Worm (Caenorhabditis elegans) whole organism, L1 larva: ENCODE data around the gene cyp-32B1.

ENCODE experiments used
- C04F5.9 ChIP-seq: sonication (generic microtip); optimal IDR thresholded peaks from 2 replicates; lab custom pipeline; 2016; ENCODE audit warnings: missing genetic modification characterization, missing compliant biosample characterization
- C16A3.4 ChIP-seq: fragments of 150-350 bp; optimal IDR thresholded peaks from 2 replicates; lab custom pipeline; 2014; ENCODE audit warnings: missing biosample characterization, missing genetic modification characterization
- aha-1 ChIP-seq: fragments of 150-350 bp; optimal IDR thresholded peaks from 2 replicates; lab custom pipeline; 2014; ENCODE audit warnings: missing biosample characterization, missing genetic modification characterization
- aly-2 ChIP-seq: fragments of 150-350 bp; optimal IDR thresholded peaks from 2 replicates; lab custom pipeline; 2014; ENCODE audit warnings: missing biosample characterization, missing genetic modification characterization
- ama-1 ChIP-seq: fragments of 150-350 bp; optimal IDR thresholded peaks from 2 replicates; lab custom pipeline; 2014
- blmp-1 ChIP-seq: fragments of 150-350 bp; optimal IDR thresholded peaks from 2 replicates; lab custom pipeline; 2014; ENCODE audit warnings: missing biosample characterization, missing genetic modification characterization
- ceh-63 ChIP-seq: fragments of 200-800 bp; sonication (Bioruptor generic); optimal IDR thresholded peaks from 2 replicates; lab custom pipeline; 2018; ENCODE audit warnings: mild to moderate bottlenecking, missing genetic modification characterization, missing compliant biosample characterization
- ceh-8 ChIP-seq: fragments of 200-800 bp; sonication (Bioruptor generic); optimal IDR thresholded peaks from 2 replicates; lab custom pipeline; 2018; ENCODE audit warnings: mild to moderate bottlenecking, missing genetic modification characterization, moderate library complexity, missing compliant biosample characterization
- ceh-88 ChIP-seq: fragments of 200-800 bp; sonication (Bioruptor generic); IDR thresholded peaks from 2 replicates; pipeline ENCODE4 v1.3.6; 2022; ENCODE audit warnings: missing genetic modification characterization, missing compliant biosample characterization
- ces-1 ChIP-seq: fragments of 150-350 bp; optimal IDR thresholded peaks from 2 replicates; lab custom pipeline; 2014; ENCODE audit warnings: missing biosample characterization, missing genetic modification reagents, missing genetic modification characterization
- dpl-1 ChIP-seq, 3 experiments: fragments of 150-350 bp in 2 of 3; sonication (generic microtip) in 1 of 3; optimal IDR thresholded peaks; 2 replicates each; lab custom pipeline; 2014 to 2017; ENCODE audit warnings: missing biosample characterization in 3 of 3, missing genetic modification characterization in 3 of 3, missing genetic modification reagents in 3 of 3
- dsc-1 ChIP-seq: sonication (generic microtip); optimal IDR thresholded peaks from 2 replicates; lab custom pipeline; 2016; ENCODE audit warnings: mild to moderate bottlenecking, missing genetic modification characterization, missing compliant biosample characterization
- efl-1 ChIP-seq, 4 experiments: fragments of 150-350 bp; optimal IDR thresholded peaks in 3 of 4; peaks in 1 of 4; 1 replicate in 1 of 4; 2 replicates in 3 of 4; lab custom pipeline; 2014; ENCODE audit warnings: missing biosample characterization in 2 of 4, missing genetic modification characterization in 2 of 4, missing genetic modification reagents in 2 of 4
- efl-3 ChIP-seq: fragments of 200-800 bp; sonication (Bioruptor generic); optimal IDR thresholded peaks from 2 replicates; lab custom pipeline; 2018; ENCODE audit warnings: mild to moderate bottlenecking, missing genetic modification characterization, missing compliant biosample characterization
- elt-2 ChIP-seq: sonication (generic microtip); optimal IDR thresholded peaks from 2 replicates; lab custom pipeline; 2016; ENCODE audit warnings: missing genetic modification characterization, mild to moderate bottlenecking, inconsistent platforms, missing compliant biosample characterization, missing genetic modification reagents
- fkh-8 ChIP-seq: sonication (generic microtip); optimal IDR thresholded peaks from 2 replicates; lab custom pipeline; 2016; ENCODE audit warnings: mild to moderate bottlenecking, missing genetic modification characterization, missing compliant biosample characterization
- grh-1 ChIP-seq: fragments of 200-800 bp; sonication (Bioruptor generic); IDR thresholded peaks from 2 replicates; pipeline ENCODE4 v1.3.6; 2022; ENCODE audit warnings: missing genetic modification reagents, missing genetic modification characterization, missing compliant biosample characterization
- lin-35 ChIP-seq, 2 experiments: fragments of 150-350 bp; optimal IDR thresholded peaks; 2 replicates each; lab custom pipeline; 2014; ENCODE audit warnings: missing biosample characterization in 2 of 2, missing genetic modification characterization in 2 of 2, missing genetic modification reagents in 2 of 2
- lsy-2 ChIP-seq, 2 experiments: fragments of 150-350 bp; optimal IDR thresholded peaks; 2 replicates each; lab custom pipeline; 2014; ENCODE audit warnings: missing biosample characterization in 2 of 2, missing genetic modification characterization in 2 of 2
- mdl-1 ChIP-seq, 2 experiments: fragments of 150-350 bp; optimal IDR thresholded peaks; 2 replicates each; lab custom pipeline; 2014 to 2017; ENCODE audit warnings: missing biosample characterization in 2 of 2, missing genetic modification characterization in 2 of 2, inconsistent platforms in 1 of 2
- mef-2 ChIP-seq: fragments of 150-350 bp; optimal IDR thresholded peaks from 2 replicates; lab custom pipeline; 2014; ENCODE audit warnings: missing biosample characterization, missing genetic modification characterization
- nhr-11 ChIP-seq: fragments of 150-350 bp; optimal IDR thresholded peaks from 2 replicates; lab custom pipeline; 2014; ENCODE audit warnings: missing biosample characterization, missing genetic modification characterization
- nhr-12 ChIP-seq: sonication (generic microtip); optimal IDR thresholded peaks from 2 replicates; lab custom pipeline; 2017; ENCODE audit warnings: missing biosample characterization, missing genetic modification characterization
- nhr-19 ChIP-seq: fragments of 200-800 bp; sonication (Bioruptor generic); conservative IDR thresholded peaks from 2 replicates; pipeline ENCODE4 v1.3.6; 2022; ENCODE audit warnings: missing genetic modification characterization, missing compliant biosample characterization
- nhr-20 ChIP-seq: sonication (generic microtip); optimal IDR thresholded peaks from 2 replicates; lab custom pipeline; 2016; ENCODE audit warnings: mild to moderate bottlenecking, missing genetic modification characterization, missing compliant biosample characterization
- nhr-47 ChIP-seq: sonication (generic microtip); optimal IDR thresholded peaks from 2 replicates; lab custom pipeline; 2016; ENCODE audit warnings: mild to moderate bottlenecking, missing genetic modification characterization, moderate library complexity, missing compliant biosample characterization
- nhr-76 ChIP-seq: sonication (generic microtip); optimal IDR thresholded peaks from 2 replicates; lab custom pipeline; 2017; ENCODE audit warnings: missing biosample characterization, missing genetic modification characterization
- nhr-85 ChIP-seq: sonication (generic microtip); peaks from one replicate; lab custom pipeline; 2016; ENCODE audit warnings: missing genetic modification characterization, inconsistent platforms, missing compliant biosample characterization
- nhr-90 ChIP-seq: sonication (generic microtip); optimal IDR thresholded peaks from 2 replicates; lab custom pipeline; 2016; ENCODE audit warnings: mild to moderate bottlenecking, missing genetic modification characterization, missing compliant biosample characterization; ENCODE audit not compliant: poor library complexity
- snu-23 ChIP-seq: sonication (generic microtip); optimal IDR thresholded peaks from 2 replicates; lab custom pipeline; 2016; ENCODE audit warnings: missing genetic modification characterization, missing compliant biosample characterization
- sox-4 ChIP-seq: sonication (generic microtip); optimal IDR thresholded peaks from 2 replicates; lab custom pipeline; 2016; ENCODE audit warnings: missing genetic modification characterization, missing compliant biosample characterization
- sptf-1 ChIP-seq: fragments of 150-350 bp; optimal IDR thresholded peaks from 2 replicates; lab custom pipeline; 2014; ENCODE audit warnings: missing biosample characterization, missing genetic modification characterization
- swsn-7 ChIP-seq: sonication (generic microtip); optimal IDR thresholded peaks from 2 replicates; lab custom pipeline; 2016; ENCODE audit warnings: missing genetic modification characterization, missing compliant biosample characterization
- tlp-1 ChIP-seq: fragments of 150-350 bp; optimal IDR thresholded peaks from 2 replicates; lab custom pipeline; 2014; ENCODE audit warnings: missing biosample characterization, missing genetic modification characterization
- unc-30 ChIP-seq: sonication (generic microtip); optimal IDR thresholded peaks from 2 replicates; lab custom pipeline; 2017; ENCODE audit warnings: missing biosample characterization, missing genetic modification characterization
- unc-86 ChIP-seq: sonication (generic microtip); optimal IDR thresholded peaks from 2 replicates; lab custom pipeline; 2016; ENCODE audit warnings: missing genetic modification characterization, missing compliant biosample characterization
- zip-4 ChIP-seq: fragments of 200-800 bp; sonication (Bioruptor generic); optimal IDR thresholded peaks from 2 replicates; lab custom pipeline; 2018; ENCODE audit warnings: mild to moderate bottlenecking, missing genetic modification characterization, moderate library complexity, missing compliant biosample characterization
- ztf-11 ChIP-seq, 2 experiments: sonication (generic microtip); optimal IDR thresholded peaks; 2 replicates each; lab custom pipeline; 2016 to 2017; ENCODE audit warnings: missing genetic modification characterization in 2 of 2, missing biosample characterization in 1 of 2, missing compliant biosample characterization in 1 of 2

The cyp-32B1 gene

ce11 chrV:2230912-2231311, 29.7 kb upstream of the cyp-32B1 start, which contains the start of gene nhr-134:
Gene nhr-134 (plus strand): TSS chrV:2231223.
- TF ChIP-seq sptf-1 (tag; lab: Kevin White, UChicago) (no peak), lsy-2 (tag; optimal IDR thresholded peaks at IDR 0.05; lab: Kevin White, UChicago) (no peak), dpl-1 (GFP tag; optimal IDR thresholded peaks at IDR 0.05; lab: Kevin White, UChicago) (no peak), nhr-76 (tag; lab: Kevin White, UChicago) (no peak), aha-1 (tag; lab: Kevin White, UChicago) (no peak), nhr-11 (tag; lab: Kevin White, UChicago) (no peak), blmp-1 (tag; lab: Kevin White, UChicago) (no peak), unc-86 (tag; lab: Kevin White, UChicago) (no peak), ces-1 (GFP tag; lab: Kevin White, UChicago) (no peak), nhr-19 (GFP tag; lab: Robert Waterston, UW) (no peak), mdl-1 (tag; optimal IDR thresholded peaks at IDR 0.05; lab: Kevin White, UChicago) (no peak), efl-1 (optimal IDR thresholded peaks at IDR 0.05; lab: Kevin White, UChicago) (peak in 1 of 2 experiments; percentile 2), efl-1 (GFP tag; optimal IDR thresholded peaks at IDR 0.05 in 1 of 2; lab: Kevin White, UChicago) (peak in 1 of 2 experiments; percentile 12), C04F5.9 (tag; lab: Kevin White, UChicago) (no peak), swsn-7 (tag; lab: Kevin White, UChicago) (no peak), nhr-85 (no peak), ztf-11 (tag; optimal IDR thresholded peaks at IDR 0.05; lab: Kevin White, UChicago) (no peak), elt-2 (tag; lab: Kevin White, UChicago) (peak; percentile 54), zip-4 (no peak), grh-1 (GFP tag; lab: Robert Waterston, UW) (no peak), ceh-8 (no peak), ceh-88 (no peak), tlp-1 (tag; lab: Kevin White, UChicago) (no peak), nhr-90 (tag; lab: Kevin White, UChicago) (no peak), lin-35 (GFP tag; optimal IDR thresholded peaks at IDR 0.05; lab: Kevin White, UChicago) (peak in 1 of 2 experiments; percentile 10), sox-4 (tag; lab: Kevin White, UChicago) (no peak), ama-1 (lab: Kevin White, UChicago) (no peak), C16A3.4 (no peak), mef-2 (no peak), snu-23 (no peak), efl-3 (GFP tag; lab: Kevin White, UChicago) (no peak), ceh-63 (GFP tag; lab: Kevin White, UChicago) (no peak), nhr-12 (tag; lab: Kevin White, UChicago) (no peak), aly-2 (tag; lab: Kevin White, UChicago) (no peak), nhr-20 (tag; lab: Kevin White, UChicago) (peak; percentile 26)

ce11 chrV:2228781-2229180, 27.6 kb upstream of the cyp-32B1 start, which contains the start of gene nhr-126:
Gene nhr-126 (plus strand): TSS chrV:2229081.
- TF ChIP-seq dsc-1 (tag; lab: Kevin White, UChicago), result no peak
- TF ChIP-seq nhr-11 (tag; lab: Kevin White, UChicago), result no peak
- TF ChIP-seq nhr-47 (tag; lab: Kevin White, UChicago), result no peak
- TF ChIP-seq sptf-1 (tag; lab: Kevin White, UChicago), result no peak
- no peak for TF ChIP-seq swsn-7 (tag; lab: Kevin White, UChicago)

DNA sequence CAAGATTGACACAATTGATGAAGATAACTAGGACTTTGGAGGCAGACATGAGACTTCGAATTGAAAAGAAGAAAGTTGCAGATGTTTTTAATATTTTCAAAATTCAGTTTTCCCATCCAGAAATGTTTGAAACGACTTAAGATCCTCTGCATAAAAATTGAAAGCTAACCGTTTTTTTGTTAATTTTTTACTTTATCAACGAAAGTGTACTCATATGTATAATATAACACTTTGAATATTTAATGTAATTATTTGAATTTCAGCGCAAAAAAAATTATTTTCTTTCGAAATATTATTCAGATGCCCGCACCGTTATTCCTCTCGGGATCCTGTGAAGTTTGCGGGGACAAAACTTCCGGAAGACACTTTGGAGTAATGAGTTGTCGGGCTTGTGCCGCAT, 25.7 kb upstream of the cyp-32B1 start, which contains the start of gene nhr-18:
Gene nhr-18, plus strand, starts transcription at position 301 of the 400 bp plus-strand sequence.
- TF ChIP-seq efl-1 (optimal IDR thresholded peaks at IDR 0.05; lab: Kevin White, UChicago) (no peak), efl-1 (GFP tag; optimal IDR thresholded peaks at IDR 0.05 in 1 of 2; lab: Kevin White, UChicago) (peak in 1 of 2 experiments; percentile 15), swsn-7 (tag; lab: Kevin White, UChicago) (no peak), fkh-8 (no peak), unc-30 (tag; lab: Kevin White, UChicago) (no peak)
